Fruit fly (Drosophila melanogaster) whole organism, wandering third instar larva: Measurements from ENCODE around the gene sra.
A peak's percentile ranks its signal among the peaks of the same experiment; 100 is the strongest.

Source experiments
- Abd-B ChIP-seq: fragments of >200 bp; optimal IDR thresholded peaks from 2 replicates; lab custom pipeline; 2017; ENCODE audit warnings: missing biosample characterization, missing genetic modification characterization
- CrebA ChIP-seq: fragments of 200-800 bp; sonication (Bioruptor generic); optimal IDR thresholded peaks from 2 replicates; lab custom pipeline; 2016; ENCODE audit warnings: missing biosample characterization, mild to moderate bottlenecking, missing genetic modification characterization, borderline replicate concordance
- Dfd ChIP-seq: fragments of >200 bp; optimal IDR thresholded peaks from 2 replicates; lab custom pipeline; 2017; ENCODE audit warnings: missing biosample characterization, missing genetic modification characterization
- GATAd ChIP-seq: sonication (Bioruptor generic); optimal IDR thresholded peaks from 2 replicates; lab custom pipeline; 2016; ENCODE audit warnings: missing biosample characterization, missing genetic modification characterization
- HLH106 ChIP-seq: fragments of 200-800 bp; optimal IDR thresholded peaks from 3 replicates; lab custom pipeline; 2019; ENCODE audit warnings: missing biosample characterization, mild to moderate bottlenecking, missing genetic modification characterization, moderate library complexity
- Hnf4 ChIP-seq: fragments of 200-800 bp; sonication (Bioruptor generic); optimal IDR thresholded peaks from 2 replicates; lab custom pipeline; 2016; ENCODE audit warnings: missing biosample characterization, mild to moderate bottlenecking, missing genetic modification characterization
- Hr83 ChIP-seq: fragments of 200-300 bp; sonication (Bioruptor generic); optimal IDR thresholded peaks from 2 replicates; lab custom pipeline; 2016; ENCODE audit warnings: missing biosample characterization, mild to moderate bottlenecking, missing genetic modification characterization, moderate library complexity; ENCODE audit not compliant: poor library complexity, severe bottlenecking
- Jra ChIP-seq: sonication (Bioruptor generic); optimal IDR thresholded peaks from 2 replicates; lab custom pipeline; 2016; ENCODE audit warnings: missing biosample characterization, missing genetic modification characterization
- OdsH ChIP-seq: fragments of 200-800 bp; sonication (Bioruptor generic); optimal IDR thresholded peaks from 2 replicates; lab custom pipeline; 2016; ENCODE audit warnings: missing biosample characterization, mild to moderate bottlenecking, missing genetic modification characterization
- brk ChIP-seq: fragments of 200-800 bp; sonication (Bioruptor generic); optimal IDR thresholded peaks from 2 replicates; lab custom pipeline; 2016; ENCODE audit warnings: missing biosample characterization, mild to moderate bottlenecking, missing genetic modification characterization
- h ChIP-seq: fragments of 200-800 bp; sonication (Bioruptor generic); optimal IDR thresholded peaks from 3 replicates; lab custom pipeline; 2016; ENCODE audit warnings: missing biosample characterization, mild to moderate bottlenecking, missing genetic modification characterization
- lola ChIP-seq: fragments of >200 bp; optimal IDR thresholded peaks from 2 replicates; lab custom pipeline; 2017; ENCODE audit warnings: missing biosample characterization, missing genetic modification characterization
- rgr ChIP-seq: fragments of 200-800 bp; sonication (Bioruptor generic); optimal IDR thresholded peaks from 3 replicates; lab custom pipeline; 2016; ENCODE audit warnings: missing biosample characterization, mild to moderate bottlenecking, missing genetic modification characterization
- woc ChIP-seq: sonication (Bioruptor generic); optimal IDR thresholded peaks from 2 replicates; lab custom pipeline; 2016; ENCODE audit warnings: missing biosample characterization, mild to moderate bottlenecking, missing genetic modification characterization

dm6 chr3R:16238016-16238710, 51.4 kb downstream of the sra start:
- TF ChIP-seq Jra: no peak
- TF ChIP-seq h (GFP tag; lab: Kevin White, UChicago): peak; percentile 7
- TF ChIP-seq Hr83 (GFP tag; lab: Kevin White, UChicago): no peak
- no peak for TF ChIP-seq brk
- no peak for TF ChIP-seq GATAd (GFP tag; lab: Kevin White, UChicago)
- no peak for TF ChIP-seq lola (GFP tag; lab: Kevin White, UChicago)
- no peak for TF ChIP-seq Abd-B (GFP tag; lab: Kevin White, UChicago)
- TF ChIP-seq CrebA (GFP tag; lab: Kevin White, UChicago): no peak
- no peak for TF ChIP-seq Dfd (GFP tag; lab: Kevin White, UChicago)
- TF ChIP-seq HLH106 (tag; lab: Kevin White, UChicago): no peak
- no peak for TF ChIP-seq rgr (GFP tag; lab: Kevin White, UChicago)
- TF ChIP-seq OdsH (GFP tag; lab: Kevin White, UChicago): no peak
- TF ChIP-seq woc: no peak
- TF ChIP-seq Hnf4 (GFP tag; lab: Kevin White, UChicago): peak; percentile 18
